Fruit fly (Drosophila melanogaster): ENCODE data around the gene Plp.

Gene Plp

DNA sequence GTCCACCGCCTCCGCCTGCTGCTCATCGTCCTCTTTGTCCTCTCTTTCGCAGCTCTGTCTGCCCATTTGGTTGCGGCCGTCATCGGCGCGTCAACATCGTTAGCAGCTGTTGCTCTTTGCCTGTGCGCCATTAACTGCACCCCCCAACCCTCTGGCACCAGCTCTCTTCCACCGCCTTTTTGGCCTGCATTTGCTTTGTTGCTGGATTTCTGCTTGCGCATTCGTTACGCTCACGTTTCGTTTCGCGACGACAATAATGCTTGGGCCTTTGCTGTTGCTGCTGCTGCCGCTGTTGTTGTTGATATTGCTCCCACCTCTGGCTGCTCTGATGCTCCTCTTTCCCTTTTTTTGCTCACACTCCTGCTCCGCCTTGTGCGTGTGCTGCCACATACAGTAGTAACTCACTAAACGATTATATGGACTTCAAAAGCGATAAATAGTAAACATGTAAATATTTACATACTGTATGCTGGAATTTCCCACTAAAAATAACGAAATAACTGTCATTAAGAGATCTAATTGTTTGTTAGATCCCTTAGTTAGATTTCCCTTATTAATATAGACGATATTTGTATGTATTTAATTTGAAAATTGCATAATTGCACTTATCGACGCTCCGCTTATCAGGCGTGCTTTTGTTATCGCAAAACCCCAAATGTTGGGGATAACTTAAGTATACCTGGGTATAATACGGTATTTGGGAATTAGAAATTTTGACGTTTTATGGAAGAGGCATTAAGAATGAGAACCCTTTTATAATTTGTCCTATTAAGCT, 7.3 kb upstream of the Plp start:
- TF ChIP-seq CG10543 (GFP tag; optimal IDR thresholded peaks at IDR 0.05) (peak; percentile 2), CG4424 (GFP tag; optimal IDR thresholded peaks at IDR 0.05) (no peak), Fer3 (tag; optimal IDR thresholded peaks at IDR 0.05) (no peak), mld (GFP tag; IDR thresholded peaks at IDR 0.05; ENCODE audit: partially characterized antibody) (no peak), sna (GFP tag; IDR thresholded peaks at IDR 0.05; ENCODE audit: partially characterized antibody) (no peak), Fer1 (GFP tag; optimal IDR thresholded peaks at IDR 0.05) (no peak), CG18262 (tag; optimal IDR thresholded peaks at IDR 0.05) (no peak), TFAM (GFP tag; optimal IDR thresholded peaks at IDR 0.05) (no peak), YL-1 (GFP tag; optimal IDR thresholded peaks at IDR 0.05) (no peak), CG17612 (GFP tag; IDR thresholded peaks at IDR 0.05) (no peak), bbx (GFP tag; IDR thresholded peaks at IDR 0.05; ENCODE audit: partially characterized antibody) (peak; percentile 45; the same call in 1 of the 2 replicates), eyg (GFP tag; optimal IDR thresholded peaks at IDR 0.05) (peak; percentile 10), Nf-YB (GFP tag; optimal IDR thresholded peaks at IDR 0.05) (no peak), CG4730 (GFP tag; IDR thresholded peaks at IDR 0.05) (no peak), sqz (GFP tag; optimal IDR thresholded peaks at IDR 0.05) (no peak), CG6854 (GFP tag; optimal IDR thresholded peaks at IDR 0.05) (peak; percentile 46), CG18619 (GFP tag; optimal IDR thresholded peaks at IDR 0.05) (no peak), HLHmδ (GFP tag; optimal IDR thresholded peaks at IDR 0.05) (no peak), Sox102F (GFP tag; optimal IDR thresholded peaks at IDR 0.05) (peak; percentile 20), Scr (GFP tag; IDR thresholded peaks at IDR 0.05; ENCODE audit: partially characterized antibody) (no peak), CG11247 (GFP tag; IDR thresholded peaks at IDR 0.05) (0 out of 2 replicates have a peak, but pooled peaks have one; percentile 14), dan (GFP tag; IDR thresholded peaks at IDR 0.05) (no peak), luna (GFP tag; optimal IDR thresholded peaks at IDR 0.05) (no peak), psq (GFP tag; optimal IDR thresholded peaks at IDR 0.05) (no peak), abd-A (tag; optimal IDR thresholded peaks at IDR 0.05) (peak; percentile 59), CG5245 (GFP tag; optimal IDR thresholded peaks at IDR 0.05) (no peak), bsh (GFP tag; optimal IDR thresholded peaks at IDR 0.05) (peak in 1 of 2 experiments; percentile 15), maf-S (GFP tag; optimal IDR thresholded peaks at IDR 0.05) (no peak), Pdp1 (GFP tag; optimal IDR thresholded peaks at IDR 0.05) (peak in 1 of 2 experiments; percentile 17), Jarid2 (GFP tag; optimal IDR thresholded peaks at IDR 0.05) (no peak), nau (GFP tag; optimal IDR thresholded peaks at IDR 0.05) (peak; percentile 82), nmo (GFP tag; optimal IDR thresholded peaks at IDR 0.05) (peak; percentile 4), CG13624 (GFP tag; optimal IDR thresholded peaks at IDR 0.05) (no peak), Rx (GFP tag; IDR thresholded peaks at IDR 0.05) (no peak), CG11504 (tag; optimal IDR thresholded peaks at IDR 0.05) (peak; percentile 23), CG15073 (GFP tag; optimal IDR thresholded peaks at IDR 0.05) (no peak), CTCF (GFP tag; optimal IDR thresholded peaks at IDR 0.05) (no peak), tll (GFP tag; optimal IDR thresholded peaks at IDR 0.05) (no peak), CG1603 (tag; optimal IDR thresholded peaks at IDR 0.05) (peak; percentile 2), pfk (GFP tag; optimal IDR thresholded peaks at IDR 0.05) (no peak), Six4 (GFP tag; optimal IDR thresholded peaks at IDR 0.05) (no peak), lbe (GFP tag; optimal IDR thresholded peaks at IDR 0.05) (peak; percentile 42), CG12236 (GFP tag; optimal IDR thresholded peaks at IDR 0.05) (no peak), CG16813 (GFP tag; IDR thresholded peaks at IDR 0.05; ENCODE audit: partially characterized antibody) (no peak), CG10147 (GFP tag; optimal IDR thresholded peaks at IDR 0.05) (no peak), CG15479 (GFP tag; optimal IDR thresholded peaks at IDR 0.05) (no peak), CG8924 (tag; optimal IDR thresholded peaks at IDR 0.05) (no peak), CG6272 (GFP tag; IDR thresholded peaks at IDR 0.05) (no peak)

Measured in whole organism, embryonic.